Fruit fly (Drosophila melanogaster) whole organism, pupa: ENCODE results near the gene Kcmf1.

Experiments
- CG10348 ChIP-seq: fragments of 200-800 bp; sonication (Bioruptor generic); IDR thresholded peaks from 2 replicates; pipeline ENCODE4 v1.3.6; 2022; ENCODE audit warnings: missing biosample characterization, missing genetic modification characterization
- CG14655 ChIP-seq: fragments of 200-800 bp; sonication (Bioruptor generic); optimal IDR thresholded peaks from 3 replicates; lab custom pipeline; 2017; ENCODE audit warnings: mild to moderate bottlenecking, missing biosample characterization, missing genetic modification reagents, missing genetic modification characterization
- CG15710 ChIP-seq: fragments of 200-800 bp; sonication (Bioruptor generic); optimal IDR thresholded peaks from 2 replicates; lab custom pipeline; 2018; ENCODE audit warnings: missing biosample characterization, mild to moderate bottlenecking, missing genetic modification characterization, moderate library complexity
- CG4496 ChIP-seq: fragments of 200-800 bp; sonication (Bioruptor generic); IDR thresholded peaks from 3 replicates; pipeline ENCODE4 v1.3.6; 2022; ENCODE audit warnings: missing biosample characterization, missing genetic modification characterization
- CG8301 ChIP-seq: fragments of 200-800 bp; sonication (Bioruptor generic); optimal IDR thresholded peaks from 2 replicates; lab custom pipeline; 2018; ENCODE audit warnings: missing biosample characterization, mild to moderate bottlenecking, missing genetic modification characterization
- CG9948 ChIP-seq: fragments of 200-800 bp; sonication (Bioruptor generic); optimal IDR thresholded peaks from 2 replicates; lab custom pipeline; 2018; ENCODE audit warnings: missing biosample characterization, mild to moderate bottlenecking, missing genetic modification characterization, moderate library complexity
- Pif1B ChIP-seq: fragments of 200-800 bp; sonication (Bioruptor generic); optimal IDR thresholded peaks from 3 replicates; lab custom pipeline; 2016; ENCODE audit warnings: missing biosample characterization, missing genetic modification characterization
- Snoo ChIP-seq: fragments of 200-800 bp; sonication (Bioruptor generic); optimal IDR thresholded peaks from 3 replicates; lab custom pipeline; 2017; ENCODE audit warnings: missing biosample characterization, mild to moderate bottlenecking, missing genetic modification characterization, inconsistent platforms
- fd96Ca ChIP-seq: fragments of 200-800 bp; sonication (Bioruptor generic); IDR thresholded peaks from 3 replicates; pipeline ENCODE4 v1.3.6; 2022; ENCODE audit warnings: missing biosample characterization, missing genetic modification characterization
- gl ChIP-seq: fragments of 200-800 bp; sonication (Bioruptor generic); optimal IDR thresholded peaks from 2 replicates; lab custom pipeline; 2018; ENCODE audit warnings: missing biosample characterization, mild to moderate bottlenecking, missing genetic modification characterization
- rn ChIP-seq: fragments of 200-800 bp; sonication (Bioruptor generic); IDR thresholded peaks from 2 replicates; pipeline ENCODE4 v1.3.6; 2022; ENCODE audit warnings: missing biosample characterization, missing genetic modification characterization

DNA sequence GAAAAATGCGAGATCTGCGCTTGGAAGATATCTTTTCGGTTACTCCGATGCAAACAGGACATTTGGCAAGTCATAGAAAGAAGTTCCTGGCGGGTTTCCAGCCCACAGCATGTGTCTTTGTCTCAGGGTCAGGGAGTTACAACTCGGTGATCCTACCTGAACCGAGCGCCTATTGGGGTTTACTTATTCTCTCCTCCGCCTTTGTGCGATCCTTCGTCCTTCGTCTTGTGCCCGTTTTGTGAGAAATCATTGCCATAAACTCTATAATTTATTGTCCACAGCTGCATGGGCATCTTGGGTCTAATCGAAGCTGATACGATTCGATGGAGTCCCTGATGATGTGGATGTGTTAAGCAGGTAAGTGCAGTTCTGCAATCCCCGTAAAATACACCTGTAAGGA lies 23.2 kb upstream of the Kcmf1 start:
- TF ChIP-seq CG15710 (tag; lab: Kevin White, UChicago) (no peak), Snoo (no peak), CG14655 (GFP tag; lab: Kevin White, UChicago) (no peak), rn (no peak), CG10348 (no peak), CG8301 (tag; lab: Kevin White, UChicago) (no peak), gl (tag; lab: Kevin White, UChicago) (no peak), CG4496 (GFP tag; lab: Robert Waterston, UW) (no peak), fd96Ca (GFP tag; lab: Robert Waterston, UW) (no peak), Pif1B (GFP tag; lab: Kevin White, UChicago) (no peak), CG9948 (no peak)
